Worm (Caenorhabditis elegans): ENCODE measurements around the gene gcy-15.

- TF ChIP-seq W03F9.2 (tag; optimal IDR thresholded peaks at IDR 0.05) (no peak), dao-5 (tag; optimal IDR thresholded peaks at IDR 0.05) (no peak), him-1 (tag; optimal IDR thresholded peaks at IDR 0.05) (no peak)
Measured at ce11 chrII:3151615-3152014, 45.3 kb downstream of the gcy-15 start, which contains the start of the genes T10D4.14 and T10D4.19.
